Worm (Caenorhabditis elegans): ENCODE data around the gene lact-8.

The lact-8 gene

ce11 chrV:11080345-11081102, 12.9 kb downstream of the lact-8 start, which contains the start of gene act-1:
act-1 (plus strand) TSS chrV:11081052.
- no peak for TF ChIP-seq B0336.3 (GFP tag; IDR thresholded peaks at IDR 0.05)
- no peak for TF ChIP-seq ztf-18 (tag; optimal IDR thresholded peaks at IDR 0.05)
- TF ChIP-seq nfyb-1 (GFP tag; IDR thresholded peaks at IDR 0.05): no peak
- no peak for TF ChIP-seq ceh-58 (GFP tag; IDR thresholded peaks at IDR 0.05)
- peak; percentile 33; the same call in 1 of the 2 replicates for TF ChIP-seq mcd-1 (GFP tag; IDR thresholded peaks at IDR 0.05)
- TF ChIP-seq F23B12.7 (tag; optimal IDR thresholded peaks at IDR 0.05; ENCODE audit: insufficient read depth): no peak
- no peak for TF ChIP-seq ceh-100 (GFP tag; IDR thresholded peaks at IDR 0.05)
- no peak for TF ChIP-seq ztf-28 (GFP tag; IDR thresholded peaks at IDR 0.05)
- no peak for TF ChIP-seq Y67H2A.10 (GFP tag; conservative IDR thresholded peaks at IDR 0.05)
- TF ChIP-seq hmg-1.2 (GFP tag; IDR thresholded peaks at IDR 0.05): peak; percentile 23; the same call in 1 of the 2 replicates
- peak; percentile 4 for TF ChIP-seq ceh-27 (GFP tag; optimal IDR thresholded peaks at IDR 0.05)
- no peak for TF ChIP-seq F57A8.1 (GFP tag; optimal IDR thresholded peaks at IDR 0.05)
- TF ChIP-seq attf-6 (GFP tag; IDR thresholded peaks at IDR 0.05): no peak
- 0 out of 2 replicates have a peak, but pooled peaks have one; percentile 40 for TF ChIP-seq pbrm-1 (GFP tag; IDR thresholded peaks at IDR 0.05)
- peak; percentile 83 for TF ChIP-seq zfh-2 (GFP tag; conservative IDR thresholded peaks at IDR 0.05)
- no peak for TF ChIP-seq attf-3 (GFP tag; conservative IDR thresholded peaks at IDR 0.05)
- TF ChIP-seq ztf-6 (GFP tag; IDR thresholded peaks at IDR 0.05): no peak
- TF ChIP-seq cebp-1 (GFP tag; IDR thresholded peaks at IDR 0.05): no peak
- peak; percentile 7 for TF ChIP-seq cebp-1 (tag; optimal IDR thresholded peaks at IDR 0.05)
- TF ChIP-seq nhr-80 (tag; optimal IDR thresholded peaks at IDR 0.05): peak; percentile 20
- TF ChIP-seq B0261.1 (tag; optimal IDR thresholded peaks at IDR 0.05): no peak

DNA sequence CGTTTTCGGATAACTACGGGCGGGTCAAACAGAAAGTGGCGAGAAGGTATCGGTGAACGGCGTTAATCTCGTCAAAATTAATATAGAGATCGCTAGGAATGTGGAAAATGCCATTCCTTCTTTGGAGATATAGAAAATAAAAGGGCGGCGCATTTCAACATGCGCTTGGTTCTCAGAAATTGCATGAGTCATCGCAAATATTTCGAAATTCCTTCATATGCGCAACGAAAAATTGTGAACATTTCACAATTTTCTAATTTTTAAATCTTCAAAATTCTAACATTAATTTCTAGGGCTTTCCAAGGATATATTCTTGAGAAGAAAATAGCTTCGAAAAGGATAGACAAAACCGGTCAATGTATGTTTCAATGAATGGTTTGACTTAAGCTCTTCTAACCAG, 14.5 kb downstream of the lact-8 start:
- TF ChIP-seq cebp-1 (GFP tag; IDR thresholded peaks at IDR 0.05): no peak
- peak; percentile 82 for TF ChIP-seq cebp-1 (tag; optimal IDR thresholded peaks at IDR 0.05)
- TF ChIP-seq ets-4 (GFP tag; optimal IDR thresholded peaks at IDR 0.05): no peak
- no peak for TF ChIP-seq nhr-179 (tag; optimal IDR thresholded peaks at IDR 0.05)
- no peak for TF ChIP-seq B0019.2 (GFP tag; conservative IDR thresholded peaks at IDR 0.05)
- no peak for TF ChIP-seq T07F8.4 (tag; optimal IDR thresholded peaks at IDR 0.05)
- no peak for TF ChIP-seq xnd-1 (tag; optimal IDR thresholded peaks at IDR 0.05)

DNA sequence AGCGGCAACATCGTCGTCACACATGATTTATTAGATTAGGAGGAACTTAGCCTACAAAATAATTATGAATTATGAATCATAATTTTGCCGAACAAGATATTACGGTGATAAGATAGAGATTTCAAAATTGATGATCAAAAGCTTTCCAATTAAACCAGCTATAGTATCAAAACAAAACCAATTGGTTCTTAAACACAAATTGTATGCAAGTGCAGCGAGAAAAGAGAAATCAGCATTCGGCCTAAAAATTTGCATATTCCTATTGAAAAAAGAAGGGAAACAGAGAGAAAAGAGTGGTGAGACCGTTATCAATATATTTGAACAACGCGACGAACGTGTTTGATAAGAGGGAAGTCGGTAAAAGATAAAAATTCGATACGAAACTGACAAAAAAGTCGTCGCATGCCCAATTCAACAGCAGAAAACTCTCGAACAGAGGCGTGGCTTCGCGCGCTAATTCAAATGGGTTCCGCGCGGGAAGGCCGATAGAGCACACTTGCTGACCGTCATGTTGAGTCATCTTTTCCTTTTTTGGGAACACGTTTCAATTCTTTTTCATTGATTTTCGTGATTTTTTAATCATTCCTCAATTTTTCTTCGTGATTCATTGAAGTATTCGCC, 15.2 kb downstream of the lact-8 start, which contains the start of gene act-2:
Gene act-2 (minus strand): TSS at position 51 of the 621 bp plus-strand sequence.
- peak; percentile 99 for TF ChIP-seq hsf-1 (GFP tag; IDR thresholded peaks at IDR 0.05)
- TF ChIP-seq ZK185.1 (tag; optimal IDR thresholded peaks at IDR 0.05; ENCODE audit: poor library complexity, severe bottlenecking): no peak
- TF ChIP-seq Y79H2A.3 (GFP tag; conservative IDR thresholded peaks at IDR 0.05): 0 out of 2 replicates have a peak, but pooled peaks have one; percentile 39
- TF ChIP-seq ceh-79 (tag; optimal IDR thresholded peaks at IDR 0.05): no peak
- TF ChIP-seq Y53F4B.3 (GFP tag; IDR thresholded peaks at IDR 0.05): no peak
- TF ChIP-seq Y53G8AR.9 (GFP tag; conservative IDR thresholded peaks at IDR 0.05): peak; percentile 77
- no peak for TF ChIP-seq cebp-1 (GFP tag; IDR thresholded peaks at IDR 0.05)
- no peak for TF ChIP-seq cebp-1 (tag; optimal IDR thresholded peaks at IDR 0.05)
- TF ChIP-seq sea-2 (GFP tag; IDR thresholded peaks at IDR 0.05): no peak
- peak; percentile 22 for TF ChIP-seq athp-1 (tag; optimal IDR thresholded peaks at IDR 0.05)
- no peak for TF ChIP-seq lsy-27 (tag; optimal IDR thresholded peaks at IDR 0.05; ENCODE audit: borderline replicate concordance, insufficient read depth)
- TF ChIP-seq tbp1 (GFP tag; optimal IDR thresholded peaks at IDR 0.05): peak; percentile 53
- peak; percentile 40; the same call in 1 of the 2 replicates for TF ChIP-seq hmg-1.2 (GFP tag; IDR thresholded peaks at IDR 0.05)
- TF ChIP-seq mes-4 (tag; optimal IDR thresholded peaks at IDR 0.05): no peak
- no peak for TF ChIP-seq C06A6.2 (GFP tag; conservative IDR thresholded peaks at IDR 0.05)
- TF ChIP-seq lin-40 (tag; optimal IDR thresholded peaks at IDR 0.05): peak; percentile 38
- TF ChIP-seq dpff-1 (tag; optimal IDR thresholded peaks at IDR 0.05): no peak
- no peak for TF ChIP-seq lin-26 (GFP tag; IDR thresholded peaks at IDR 0.05)
- no peak for TF ChIP-seq F52B5.7 (tag; optimal IDR thresholded peaks at IDR 0.05)
- TF ChIP-seq K12H6.12 (tag; optimal IDR thresholded peaks at IDR 0.05): peak; percentile 3
- TF ChIP-seq nhr-179 (tag; optimal IDR thresholded peaks at IDR 0.05): no peak
- TF ChIP-seq chd-7 (tag; optimal IDR thresholded peaks at IDR 0.05): no peak
